Worm (Caenorhabditis elegans) whole organism, L1 larva: ENCODE results near the gene C49G7.12.

Experiments
- C16A3.4 ChIP-seq: fragments of 150-350 bp; optimal IDR thresholded peaks from 2 replicates; lab custom pipeline; 2014; ENCODE audit warnings: missing biosample characterization, missing genetic modification characterization
- aha-1 ChIP-seq: fragments of 150-350 bp; optimal IDR thresholded peaks from 2 replicates; lab custom pipeline; 2014; ENCODE audit warnings: missing biosample characterization, missing genetic modification characterization
- alr-1 ChIP-seq: fragments of 200-800 bp; sonication (Bioruptor generic); optimal IDR thresholded peaks from 2 replicates; lab custom pipeline; 2018; ENCODE audit warnings: borderline replicate concordance, mild to moderate bottlenecking, missing genetic modification characterization, missing compliant biosample characterization
- blmp-1 ChIP-seq: fragments of 150-350 bp; optimal IDR thresholded peaks from 2 replicates; lab custom pipeline; 2014; ENCODE audit warnings: missing biosample characterization, missing genetic modification characterization
- ceh-63 ChIP-seq: fragments of 200-800 bp; sonication (Bioruptor generic); optimal IDR thresholded peaks from 2 replicates; lab custom pipeline; 2018; ENCODE audit warnings: mild to moderate bottlenecking, missing genetic modification characterization, missing compliant biosample characterization
- ceh-82 ChIP-seq, 3 experiments: fragments of 150-350 bp in 1 of 3; sonication (generic microtip) in 2 of 3; optimal IDR thresholded peaks; 2 replicates each; lab custom pipeline; 2014 to 2017; ENCODE audit warnings: missing biosample characterization in 3 of 3, missing genetic modification characterization in 3 of 3
- ceh-88 ChIP-seq: fragments of 200-800 bp; sonication (Bioruptor generic); IDR thresholded peaks from 2 replicates; pipeline ENCODE4 v1.3.6; 2022; ENCODE audit warnings: missing genetic modification characterization, missing compliant biosample characterization
- ceh-90 ChIP-seq: sonication (generic microtip); optimal IDR thresholded peaks from 2 replicates; lab custom pipeline; 2016; ENCODE audit warnings: missing genetic modification characterization, missing compliant biosample characterization
- dsc-1 ChIP-seq: sonication (generic microtip); optimal IDR thresholded peaks from 2 replicates; lab custom pipeline; 2016; ENCODE audit warnings: mild to moderate bottlenecking, missing genetic modification characterization, missing compliant biosample characterization
- efl-1 ChIP-seq, 4 experiments: fragments of 150-350 bp; optimal IDR thresholded peaks in 3 of 4; peaks in 1 of 4; 1 replicate in 1 of 4; 2 replicates in 3 of 4; lab custom pipeline; 2014; ENCODE audit warnings: missing biosample characterization in 2 of 4, missing genetic modification characterization in 2 of 4, missing genetic modification reagents in 2 of 4
- efl-3 ChIP-seq: fragments of 200-800 bp; sonication (Bioruptor generic); optimal IDR thresholded peaks from 2 replicates; lab custom pipeline; 2018; ENCODE audit warnings: mild to moderate bottlenecking, missing genetic modification characterization, missing compliant biosample characterization
- egl-13 ChIP-seq: sonication (generic microtip); optimal IDR thresholded peaks from 2 replicates; lab custom pipeline; 2016; ENCODE audit warnings: missing genotype, missing genetic modification reagents, missing genetic modification characterization, missing compliant biosample characterization
- elt-3 ChIP-seq, 6 experiments: fragments of 150-350 bp in 1 of 6; sonication (generic microtip); optimal IDR thresholded peaks; 2 replicates each; lab custom pipeline; 2017 to 2018; ENCODE audit warnings: missing biosample characterization in 6 of 6, missing genetic modification characterization in 6 of 6, inconsistent platforms in 1 of 6
- fos-1 ChIP-seq: fragments of 150-350 bp; optimal IDR thresholded peaks from 2 replicates; lab custom pipeline; 2014; ENCODE audit warnings: missing biosample characterization, missing genetic modification characterization
- grh-1 ChIP-seq: fragments of 200-800 bp; sonication (Bioruptor generic); IDR thresholded peaks from 2 replicates; pipeline ENCODE4 v1.3.6; 2022; ENCODE audit warnings: missing genetic modification reagents, missing genetic modification characterization, missing compliant biosample characterization
- hlh-17 ChIP-seq: fragments of 200-800 bp; sonication (Bioruptor generic); optimal IDR thresholded peaks from 2 replicates; lab custom pipeline; 2018; ENCODE audit warnings: missing genetic modification characterization, mild to moderate bottlenecking, missing compliant biosample characterization, moderate library complexity, borderline replicate concordance
- jun-1 ChIP-seq: fragments of 150-350 bp; optimal IDR thresholded peaks from 2 replicates; lab custom pipeline; 2014; ENCODE audit warnings: missing biosample characterization, missing genetic modification reagents, missing genetic modification characterization
- lin-13 ChIP-seq: fragments of 150-350 bp; optimal IDR thresholded peaks from 2 replicates; lab custom pipeline; 2014; ENCODE audit warnings: missing biosample characterization, missing genetic modification reagents, missing genetic modification characterization
- lin-14 ChIP-seq: fragments of 200-800 bp; sonication (Bioruptor generic); optimal IDR thresholded peaks from 2 replicates; lab custom pipeline; 2018; ENCODE audit warnings: mild to moderate bottlenecking, missing genetic modification characterization, moderate library complexity, missing compliant biosample characterization
- lin-35 ChIP-seq, 2 experiments: fragments of 150-350 bp; optimal IDR thresholded peaks; 2 replicates each; lab custom pipeline; 2014; ENCODE audit warnings: missing biosample characterization in 2 of 2, missing genetic modification characterization in 2 of 2, missing genetic modification reagents in 2 of 2
- mdl-1 ChIP-seq, 2 experiments: fragments of 150-350 bp; optimal IDR thresholded peaks; 2 replicates each; lab custom pipeline; 2014 to 2017; ENCODE audit warnings: missing biosample characterization in 2 of 2, missing genetic modification characterization in 2 of 2, inconsistent platforms in 1 of 2
- nhr-11 ChIP-seq: fragments of 150-350 bp; optimal IDR thresholded peaks from 2 replicates; lab custom pipeline; 2014; ENCODE audit warnings: missing biosample characterization, missing genetic modification characterization
- nhr-19 ChIP-seq: fragments of 200-800 bp; sonication (Bioruptor generic); conservative IDR thresholded peaks from 2 replicates; pipeline ENCODE4 v1.3.6; 2022; ENCODE audit warnings: missing genetic modification characterization, missing compliant biosample characterization
- nhr-20 ChIP-seq: sonication (generic microtip); optimal IDR thresholded peaks from 2 replicates; lab custom pipeline; 2016; ENCODE audit warnings: mild to moderate bottlenecking, missing genetic modification characterization, missing compliant biosample characterization
- nhr-47 ChIP-seq: sonication (generic microtip); optimal IDR thresholded peaks from 2 replicates; lab custom pipeline; 2016; ENCODE audit warnings: mild to moderate bottlenecking, missing genetic modification characterization, moderate library complexity, missing compliant biosample characterization
- nhr-71 ChIP-seq: sonication (generic microtip); optimal IDR thresholded peaks from 2 replicates; lab custom pipeline; 2016; ENCODE audit warnings: mild to moderate bottlenecking, missing genetic modification characterization, moderate library complexity, missing compliant biosample characterization
- nhr-76 ChIP-seq: sonication (generic microtip); optimal IDR thresholded peaks from 2 replicates; lab custom pipeline; 2017; ENCODE audit warnings: missing biosample characterization, missing genetic modification characterization
- nhr-85 ChIP-seq: sonication (generic microtip); peaks from one replicate; lab custom pipeline; 2016; ENCODE audit warnings: missing genetic modification characterization, inconsistent platforms, missing compliant biosample characterization
- nhr-90 ChIP-seq: sonication (generic microtip); optimal IDR thresholded peaks from 2 replicates; lab custom pipeline; 2016; ENCODE audit warnings: mild to moderate bottlenecking, missing genetic modification characterization, missing compliant biosample characterization; ENCODE audit not compliant: poor library complexity
- pax-3 ChIP-seq: fragments of 200-800 bp; sonication (Bioruptor generic); optimal IDR thresholded peaks from 2 replicates; lab custom pipeline; 2018; ENCODE audit warnings: mild to moderate bottlenecking, missing genetic modification characterization, moderate library complexity, missing compliant biosample characterization
- snu-23 ChIP-seq: sonication (generic microtip); optimal IDR thresholded peaks from 2 replicates; lab custom pipeline; 2016; ENCODE audit warnings: missing genetic modification characterization, missing compliant biosample characterization
- tbx-2 ChIP-seq: sonication (generic microtip); optimal IDR thresholded peaks from 2 replicates; lab custom pipeline; 2016; ENCODE audit warnings: missing genetic modification characterization, missing compliant biosample characterization
- unc-130 ChIP-seq: fragments of 150-350 bp; optimal IDR thresholded peaks from 2 replicates; lab custom pipeline; 2017; ENCODE audit warnings: missing biosample characterization, missing genetic modification characterization, inconsistent platforms
- unc-86 ChIP-seq: sonication (generic microtip); optimal IDR thresholded peaks from 2 replicates; lab custom pipeline; 2016; ENCODE audit warnings: missing genetic modification characterization, missing compliant biosample characterization
- unc-98 ChIP-seq: fragments of 200-800 bp; sonication (Bioruptor generic); IDR thresholded peaks from 2 replicates; pipeline ENCODE4 v1.3.6; 2022; ENCODE audit warnings: missing genetic modification characterization, missing compliant biosample characterization
- zip-4 ChIP-seq: fragments of 200-800 bp; sonication (Bioruptor generic); optimal IDR thresholded peaks from 2 replicates; lab custom pipeline; 2018; ENCODE audit warnings: mild to moderate bottlenecking, missing genetic modification characterization, moderate library complexity, missing compliant biosample characterization
- ztf-11 ChIP-seq, 2 experiments: sonication (generic microtip); optimal IDR thresholded peaks; 2 replicates each; lab custom pipeline; 2016 to 2017; ENCODE audit warnings: missing genetic modification characterization in 2 of 2, missing biosample characterization in 1 of 2, missing compliant biosample characterization in 1 of 2
- ztf-4 ChIP-seq: fragments of 150-350 bp; optimal IDR thresholded peaks from 2 replicates; lab custom pipeline; 2014; ENCODE audit warnings: missing biosample characterization, missing genetic modification characterization

Gene C49G7.12

ce11 chrV:4038110-4038509, at the start of gene C49G7.12:
Gene C49G7.12 (plus strand): TSS chrV:4038410.
- no peak for TF ChIP-seq nhr-90 (tag; lab: Kevin White, UChicago)
- TF ChIP-seq efl-1 (optimal IDR thresholded peaks at IDR 0.05; lab: Kevin White, UChicago), result no peak
- peak in 1 of 2 experiments; percentile 56 for TF ChIP-seq efl-1 (GFP tag; optimal IDR thresholded peaks at IDR 0.05 in 1 of 2; lab: Kevin White, UChicago)
- no peak for TF ChIP-seq grh-1 (GFP tag; lab: Robert Waterston, UW)

- TF ChIP-seq nhr-90 (tag; lab: Kevin White, UChicago) (peak; percentile 9), unc-98 (no peak), dsc-1 (tag; lab: Kevin White, UChicago) (no peak), efl-1 (optimal IDR thresholded peaks at IDR 0.05; lab: Kevin White, UChicago) (no peak), efl-1 (GFP tag; optimal IDR thresholded peaks at IDR 0.05 in 1 of 2; lab: Kevin White, UChicago) (peak in 1 of 2 experiments; percentile 49), lin-14 (GFP tag; lab: Kevin White, UChicago) (peak; percentile 18), blmp-1 (peak; percentile 36), nhr-20 (tag; lab: Kevin White, UChicago) (peak; percentile 27), nhr-11 (tag; lab: Kevin White, UChicago) (no peak), ceh-88 (GFP tag; lab: Robert Waterston, UW) (no peak), nhr-85 (tag; lab: Kevin White, UChicago) (peak; percentile 83), nhr-71 (tag; lab: Kevin White, UChicago) (peak; percentile 4), grh-1 (GFP tag; lab: Robert Waterston, UW) (no peak), alr-1 (no peak), elt-3 (tag; optimal IDR thresholded peaks at IDR 0.05; lab: Kevin White, UChicago) (peak in 2 of 6 experiments; percentile 16 to 42), jun-1 (tag; lab: Kevin White, UChicago) (no peak), ceh-90 (tag; lab: Kevin White, UChicago) (no peak)
Measured at ce11 chrV:3989070-3989469, 49.1 kb upstream of the C49G7.12 start, which contains the start of gene nlp-27. Gene nlp-27 (plus strand): TSS chrV:3989378.

- TF ChIP-seq egl-13 (tag; lab: Kevin White, UChicago) (no peak), ztf-11 (tag; optimal IDR thresholded peaks at IDR 0.05; lab: Kevin White, UChicago) (no peak), C16A3.4 (tag; lab: Kevin White, UChicago) (no peak), nhr-71 (tag; lab: Kevin White, UChicago) (peak; percentile 47), tbx-2 (tag; lab: Kevin White, UChicago) (peak; percentile 21), blmp-1 (no peak), unc-130 (tag; lab: Kevin White, UChicago) (no peak), efl-3 (GFP tag; lab: Kevin White, UChicago) (no peak), snu-23 (GFP tag; lab: Kevin White, UChicago) (no peak), ceh-63 (GFP tag; lab: Kevin White, UChicago) (no peak), lin-13 (no peak), hlh-17 (GFP tag; lab: Kevin White, UChicago) (no peak), elt-3 (tag; optimal IDR thresholded peaks at IDR 0.05; lab: Kevin White, UChicago) (peak in 1 of 6 experiments; percentile 37), efl-1 (optimal IDR thresholded peaks at IDR 0.05; lab: Kevin White, UChicago) (no peak), efl-1 (GFP tag; optimal IDR thresholded peaks at IDR 0.05 in 1 of 2; lab: Kevin White, UChicago) (peak in 1 of 2 experiments; percentile 56), ceh-82 (tag; optimal IDR thresholded peaks at IDR 0.05; lab: Kevin White, UChicago) (no peak), nhr-85 (tag; lab: Kevin White, UChicago) (peak; percentile 86), nhr-47 (tag; lab: Kevin White, UChicago) (no peak), nhr-76 (no peak), nhr-20 (tag; lab: Kevin White, UChicago) (peak; percentile 56), fos-1 (tag; lab: Kevin White, UChicago) (no peak), grh-1 (GFP tag; lab: Robert Waterston, UW) (peak; percentile 58), ceh-88 (GFP tag; lab: Robert Waterston, UW) (no peak), nhr-90 (tag; lab: Kevin White, UChicago) (peak; percentile 2), mdl-1 (tag; optimal IDR thresholded peaks at IDR 0.05; lab: Kevin White, UChicago) (no peak), nhr-19 (GFP tag; lab: Robert Waterston, UW) (no peak), lin-35 (GFP tag; optimal IDR thresholded peaks at IDR 0.05; lab: Kevin White, UChicago) (peak in 1 of 2 experiments; percentile 48), zip-4 (GFP tag; lab: Kevin White, UChicago) (no peak), pax-3 (tag; lab: Kevin White, UChicago) (no peak), dsc-1 (tag; lab: Kevin White, UChicago) (no peak), ceh-90 (tag; lab: Kevin White, UChicago) (no peak), aha-1 (tag; lab: Kevin White, UChicago) (no peak), unc-86 (no peak), ztf-4 (tag; lab: Kevin White, UChicago) (no peak)
Measured at ce11 chrV:3992334-3992733, 45.9 kb upstream of the C49G7.12 start.
